Worm (Caenorhabditis elegans): ENCODE data around the gene gob-1.

The gob-1 gene

ce11 chrX:15545485-15545884 is 52.1 kb downstream of the gob-1 start:
- peak; percentile 88 for TF ChIP-seq ceh-34 (tag; optimal IDR thresholded peaks at IDR 0.05)
- TF ChIP-seq C08G9.2 (tag; optimal IDR thresholded peaks at IDR 0.05): no peak
- TF ChIP-seq ztf-16 (tag; optimal IDR thresholded peaks at IDR 0.05): no peak
- peak; percentile 75 for TF ChIP-seq ceh-19 (GFP tag; optimal IDR thresholded peaks at IDR 0.05)

DNA sequence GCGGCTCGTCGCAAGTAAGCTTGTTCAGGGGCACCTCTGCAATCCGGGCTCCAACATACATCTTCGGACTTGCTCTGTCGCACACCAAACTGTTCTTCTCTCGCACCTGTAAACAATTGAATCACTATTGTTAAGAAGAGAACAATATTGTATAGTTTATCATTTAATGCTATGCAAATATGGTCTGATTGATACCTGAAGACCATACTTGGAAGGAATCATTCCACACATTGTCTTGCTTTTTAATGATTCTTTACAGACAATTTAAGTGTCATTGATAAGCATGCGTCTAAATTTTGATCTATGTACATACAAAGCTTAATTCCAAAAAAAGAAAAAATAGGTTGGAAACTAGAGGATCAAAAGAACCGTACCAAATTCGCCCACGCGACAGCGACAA is 53.5 kb downstream of the gob-1 start:
- no peak for TF ChIP-seq ceh-45 (GFP tag; IDR thresholded peaks at IDR 0.05)
- TF ChIP-seq elt-4 (tag; optimal IDR thresholded peaks at IDR 0.05): no peak
- TF ChIP-seq nhr-11 (tag; optimal IDR thresholded peaks at IDR 0.05): no peak
- no peak for TF ChIP-seq sox-2 (GFP tag; IDR thresholded peaks at IDR 0.05)
- TF ChIP-seq eyg-1 (tag; optimal IDR thresholded peaks at IDR 0.05): no peak

Data from whole organism, late embryonic.